ENCODE assay signal across 5 fruit fly cellular contexts in genomic region chr3L:18186779-18187178, dm6.
A peak's percentile ranks its signal among the peaks of the same experiment; 100 is the strongest.
TF ChIP-seq lines count a peak whose summit lies in the region.

No protein-coding gene starts in this region.

- no peak for TF ChIP-seq CTCF in whole organism, embryonic (GFP tag; optimal IDR thresholded peaks at IDR 0.05; lab: Kevin White, UChicago)

TF ChIP-seq in whole organism, adult, 20 proteins besides CTCF, POLR2A, EP300 and RAD21:
- TF ChIP-seq ovo (GFP tag; optimal IDR thresholded peaks at IDR 0.05; lab: Kevin White, UChicago): no peak
- no peak for TF ChIP-seq pad (GFP tag; optimal IDR thresholded peaks at IDR 0.05; lab: Kevin White, UChicago)
- TF ChIP-seq kay (GFP tag; lab: Kevin White, UChicago; ENCODE audit: borderline replicate concordance): peak; percentile 31

TF ChIP-seq in whole organism, embryonic, 481 proteins besides CTCF, POLR2A, EP300 and RAD21:
- TF ChIP-seq Trl (optimal IDR thresholded peaks at IDR 0.05; lab: Kevin White, UChicago) (peak; percentile 21 to 61), Trl (GFP tag; optimal IDR thresholded peaks at IDR 0.05; lab: Kevin White, UChicago) (no peak), CG1832 (GFP tag; optimal IDR thresholded peaks at IDR 0.05; lab: Kevin White, UChicago) (peak; percentile 66), CG2202 (tag; optimal IDR thresholded peaks at IDR 0.05; lab: Kevin White, UChicago) (no peak), crol (GFP tag; IDR thresholded peaks at IDR 0.05; lab: Robert Waterston, UW) (peak; percentile 76), CG8924 (tag; optimal IDR thresholded peaks at IDR 0.05; lab: Kevin White, UChicago) (peak; percentile 12), zen (tag; optimal IDR thresholded peaks at IDR 0.05; lab: Kevin White, UChicago) (peak; percentile 28), Dp (GFP tag; optimal IDR thresholded peaks at IDR 0.05; lab: Kevin White, UChicago) (peak; percentile 8), Atf3 (GFP tag; optimal IDR thresholded peaks at IDR 0.05; lab: Kevin White, UChicago) (no peak)

TF ChIP-seq in whole organism, prepupa, 60 proteins besides CTCF, POLR2A, EP300 and RAD21:
- TF ChIP-seq Met (GFP tag; optimal IDR thresholded peaks at IDR 0.05; lab: Kevin White, UChicago) (no peak), CG1621 (tag; optimal IDR thresholded peaks at IDR 0.05; lab: Kevin White, UChicago) (peak; percentile 29)

TF ChIP-seq in whole organism, pupa, 21 proteins besides CTCF, POLR2A, EP300 and RAD21:
- TF ChIP-seq CG14655 (GFP tag; optimal IDR thresholded peaks at IDR 0.05; lab: Kevin White, UChicago) (no peak), EcR (GFP tag; optimal IDR thresholded peaks at IDR 0.05; lab: Kevin White, UChicago) (peak; percentile 22), rn (GFP tag; IDR thresholded peaks at IDR 0.05; lab: Robert Waterston, UW) (no peak), CG34367 (tag; optimal IDR thresholded peaks at IDR 0.05; lab: Kevin White, UChicago) (no peak), CG8301 (tag; optimal IDR thresholded peaks at IDR 0.05; lab: Kevin White, UChicago) (no peak)

TF ChIP-seq in whole organism, wandering third instar larva, 38 proteins besides CTCF, POLR2A, EP300 and RAD21:
- TF ChIP-seq Vsx2 (GFP tag; optimal IDR thresholded peaks at IDR 0.05; lab: Kevin White, UChicago; ENCODE audit: partially characterized antibody) (peak; percentile 83), dl (GFP tag; optimal IDR thresholded peaks at IDR 0.05; lab: Kevin White, UChicago; ENCODE audit: insufficient read depth in 1 of 2, partially characterized antibody in 2 of 2) (peak in 1 of 2 experiments; percentile 33), Dif (GFP tag; optimal IDR thresholded peaks at IDR 0.05; lab: Kevin White, UChicago; ENCODE audit: partially characterized antibody) (peak; percentile 75), sage (GFP tag; optimal IDR thresholded peaks at IDR 0.05; lab: Kevin White, UChicago) (no peak), pan (optimal IDR thresholded peaks at IDR 0.05; lab: Kevin White, UChicago) (no peak)
